Fruit fly (Drosophila melanogaster): ENCODE results near the gene CG1077.

The CG1077 gene

dm6 chr3R:6210266-6211040 is 43.2 kb downstream of the CG1077 start:
- no peak for TF ChIP-seq CG8478 (optimal IDR thresholded peaks at IDR 0.05)
- TF ChIP-seq CTCF (optimal IDR thresholded peaks at IDR 0.05) = no peak

DNA sequence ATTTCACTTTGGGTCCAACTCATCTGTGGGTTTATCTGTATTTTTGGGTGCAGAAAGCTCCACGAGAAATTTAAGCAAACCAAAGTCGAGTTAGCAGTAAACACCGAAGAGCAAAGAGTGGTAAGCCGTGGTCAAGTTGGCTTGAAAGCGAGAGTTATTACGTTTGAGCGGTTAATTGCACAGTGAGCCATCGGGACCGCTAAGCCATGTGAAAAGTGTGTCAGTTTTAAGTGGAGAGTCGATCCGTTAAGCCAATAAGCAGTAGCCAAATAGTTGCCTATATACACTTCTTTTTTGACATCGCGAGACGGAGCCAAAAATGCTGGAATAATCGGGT is 43.7 kb downstream of the CG1077 start:
- TF ChIP-seq CTCF (optimal IDR thresholded peaks at IDR 0.05) (no peak), CG8478 (optimal IDR thresholded peaks at IDR 0.05) (no peak)

DNA sequence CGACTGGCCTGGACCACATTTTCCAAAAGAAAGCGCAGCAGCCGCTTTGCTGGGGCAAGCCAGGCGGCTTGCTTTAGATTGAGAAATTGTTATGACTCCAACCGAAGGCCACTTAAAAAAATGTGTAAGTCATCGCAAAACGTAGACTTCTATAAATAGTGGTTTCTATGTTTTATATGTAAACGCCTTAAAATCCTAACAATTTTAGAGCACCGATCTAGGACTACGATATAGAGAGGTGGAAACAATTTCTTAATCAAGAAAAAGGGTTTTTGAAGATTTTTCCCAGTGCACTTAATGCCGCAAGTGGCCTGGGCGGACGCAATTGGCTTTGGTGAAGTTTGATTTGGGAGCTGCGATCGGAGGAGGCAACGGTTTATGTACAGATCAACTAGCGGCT is 46.9 kb downstream of the CG1077 start:
- no peak for TF ChIP-seq CG8478 (optimal IDR thresholded peaks at IDR 0.05)
- TF ChIP-seq CTCF (optimal IDR thresholded peaks at IDR 0.05) = no peak

dm6 chr3R:6215053-6215882 is 48.0 kb downstream of the CG1077 start, which contains the start of gene Osi3:
Osi3 (plus strand) TSS chr3R:6215832.
- TF ChIP-seq CG8478 (optimal IDR thresholded peaks at IDR 0.05) (no peak), CTCF (optimal IDR thresholded peaks at IDR 0.05) (no peak)
